Fruit fly (Drosophila melanogaster) whole organism, embryonic: ENCODE data around the gene CG13931.

Experiments
- Bteb2 ChIP-seq: fragments of 200-800 bp; sonication (Bioruptor generic); optimal IDR thresholded peaks from 2 replicates; lab custom pipeline; 2016; ENCODE audit warnings: missing biosample characterization, missing genetic modification characterization
- CG1024 ChIP-seq: fragments of 200-800 bp; sonication (Bioruptor generic); IDR thresholded peaks from 2 replicates; pipeline ENCODE4 v1.3.6; 2022; ENCODE audit warnings: missing biosample characterization, missing genetic modification characterization
- CG10267 ChIP-seq: fragments of 200-800 bp; sonication (Bioruptor generic); optimal IDR thresholded peaks from 2 replicates; lab custom pipeline; 2018; ENCODE audit warnings: missing biosample characterization, mild to moderate bottlenecking, missing genetic modification characterization, moderate library complexity
- CG12659 ChIP-seq: fragments of 200-800 bp; sonication (Bioruptor generic); optimal IDR thresholded peaks from 3 replicates; lab custom pipeline; 2017; ENCODE audit warnings: mild to moderate bottlenecking, missing biosample characterization, missing genetic modification reagents, missing genetic modification characterization
- CG13424 ChIP-seq: fragments of 200-800 bp; sonication (Bioruptor generic); optimal IDR thresholded peaks from 2 replicates; lab custom pipeline; 2019; ENCODE audit warnings: missing biosample characterization, mild to moderate bottlenecking, missing genetic modification characterization, moderate library complexity
- CG14441 ChIP-seq: fragments of 200-800 bp; sonication (Bioruptor generic); IDR thresholded peaks from 2 replicates; pipeline ENCODE4 v1.3.6; 2022; ENCODE audit warnings: missing biosample characterization, missing genetic modification characterization
- CG17912 ChIP-seq: fragments of 200-800 bp; sonication (Bioruptor generic); optimal IDR thresholded peaks from 2 replicates; lab custom pipeline; 2018; ENCODE audit warnings: missing biosample characterization, mild to moderate bottlenecking, missing genetic modification characterization
- CG1792 ChIP-seq: fragments of 200-800 bp; sonication (Bioruptor generic); optimal IDR thresholded peaks from 2 replicates; lab custom pipeline; 2016; ENCODE audit warnings: missing biosample characterization, missing genetic modification characterization
- CG2875 ChIP-seq: fragments of 200-800 bp; sonication (Bioruptor generic); optimal IDR thresholded peaks from 2 replicates; lab custom pipeline; 2017; ENCODE audit warnings: missing biosample characterization, mild to moderate bottlenecking, missing genetic modification characterization, missing genetic modification reagents
- CG3407 ChIP-seq: fragments of 200-800 bp; sonication (Bioruptor generic); optimal IDR thresholded peaks from 2 replicates; lab custom pipeline; 2018; ENCODE audit warnings: missing biosample characterization, mild to moderate bottlenecking, missing genetic modification characterization
- CG34224 ChIP-seq: fragments of 200-800 bp; sonication (Bioruptor generic); IDR thresholded peaks from 3 replicates; pipeline ENCODE4 v1.3.6; 2022; ENCODE audit warnings: missing biosample characterization, missing genetic modification characterization; ENCODE audit not compliant: partially characterized antibody
- CG3838 ChIP-seq: fragments of 200-800 bp; sonication (Bioruptor generic); optimal IDR thresholded peaks from 3 replicates; lab custom pipeline; 2016; ENCODE audit warnings: missing biosample characterization, missing genetic modification characterization
- CG5953 ChIP-seq: fragments of 200-800 bp; sonication (Bioruptor generic); IDR thresholded peaks from 2 replicates; pipeline ENCODE4 v1.3.6; 2022; ENCODE audit warnings: missing biosample characterization, missing genetic modification characterization
- CG7271 ChIP-seq: fragments of 200-800 bp; sonication (Bioruptor generic); optimal IDR thresholded peaks from 2 replicates; lab custom pipeline; 2018; ENCODE audit warnings: missing biosample characterization, mild to moderate bottlenecking, missing genetic modification characterization, moderate library complexity
- CG7745 ChIP-seq: fragments of 200-800 bp; sonication (Bioruptor generic); optimal IDR thresholded peaks from 2 replicates; lab custom pipeline; 2018; ENCODE audit warnings: missing biosample characterization, mild to moderate bottlenecking, missing genetic modification characterization, moderate library complexity
- CG8281 ChIP-seq: fragments of 200-800 bp; sonication (Bioruptor generic); optimal IDR thresholded peaks from 2 replicates; lab custom pipeline; 2018; ENCODE audit warnings: missing biosample characterization, mild to moderate bottlenecking, missing genetic modification characterization, moderate library complexity
- CG9609 ChIP-seq: fragments of 200-800 bp; sonication (Bioruptor generic); optimal IDR thresholded peaks from 3 replicates; lab custom pipeline; 2016; ENCODE audit warnings: missing biosample characterization, missing genetic modification characterization
- CG9727 ChIP-seq: fragments of 200-800 bp; sonication (Bioruptor generic); optimal IDR thresholded peaks from 3 replicates; lab custom pipeline; 2017; ENCODE audit warnings: missing biosample characterization, mild to moderate bottlenecking, missing genetic modification characterization
- CTCF ChIP-seq: fragments of 200-800 bp; sonication (Bioruptor generic); optimal IDR thresholded peaks from 2 replicates; lab custom pipeline; 2017; ENCODE audit warnings: missing biosample characterization, mild to moderate bottlenecking, missing genetic modification characterization, moderate library complexity
- D19A ChIP-seq: fragments of 200-800 bp; optimal IDR thresholded peaks from 3 replicates; lab custom pipeline; 2019; ENCODE audit warnings: missing biosample characterization, mild to moderate bottlenecking, missing genetic modification characterization, moderate library complexity
- Ets65A ChIP-seq: fragments of 200-800 bp; sonication (Bioruptor generic); peaks from one replicate; lab custom pipeline; 2016; ENCODE audit warnings: missing biosample characterization, missing genetic modification characterization
- Gsc ChIP-seq: fragments of 200-800 bp; sonication (Bioruptor generic); IDR thresholded peaks from 2 replicates; pipeline ENCODE4 v1.3.6; 2022; ENCODE audit warnings: missing biosample characterization, missing genetic modification characterization
- HLH54F ChIP-seq: fragments of 200-800 bp; sonication (Bioruptor generic); optimal IDR thresholded peaks from 3 replicates; lab custom pipeline; 2016; ENCODE audit warnings: missing biosample characterization, missing genetic modification characterization
- HmgD ChIP-seq: fragments of 200-800 bp; sonication (Bioruptor generic); optimal IDR thresholded peaks from 3 replicates; lab custom pipeline; 2016; ENCODE audit warnings: missing biosample characterization, missing genetic modification characterization
- HmgZ ChIP-seq: fragments of 200-800 bp; sonication (Bioruptor generic); optimal IDR thresholded peaks from 2 replicates; lab custom pipeline; 2018; ENCODE audit warnings: missing biosample characterization, mild to moderate bottlenecking, missing genetic modification characterization
- Hmr ChIP-seq: fragments of 200-800 bp; sonication (Bioruptor generic); optimal IDR thresholded peaks from 3 replicates; lab custom pipeline; 2017; ENCODE audit warnings: mild to moderate bottlenecking, missing biosample characterization, missing genetic modification reagents, missing genetic modification characterization
- MBD-R2 ChIP-seq: fragments of 200-800 bp; sonication (Bioruptor generic); IDR thresholded peaks from 2 replicates; pipeline ENCODE4 v1.3.6; 2022; ENCODE audit warnings: missing biosample characterization, missing genetic modification characterization
- NK7.1 ChIP-seq: fragments of 200-800 bp; sonication (Bioruptor generic); optimal IDR thresholded peaks from 3 replicates; lab custom pipeline; 2016; ENCODE audit warnings: missing biosample characterization, missing genetic modification characterization
- Rfx ChIP-seq: fragments of 200-800 bp; sonication (Bioruptor generic); IDR thresholded peaks from 2 replicates; pipeline ENCODE4 v1.3.6; 2022; ENCODE audit warnings: missing biosample characterization, missing genetic modification characterization
- ato ChIP-seq: fragments of 200-800 bp; sonication (Bioruptor generic); IDR thresholded peaks from 2 replicates; pipeline ENCODE4 v1.3.6; 2022; ENCODE audit warnings: missing biosample characterization, missing genetic modification characterization; ENCODE audit not compliant: partially characterized antibody
- bbx ChIP-seq: fragments of 200-800 bp; sonication (Bioruptor generic); IDR thresholded peaks from 2 replicates; pipeline ENCODE4 v1.3.6; 2022; ENCODE audit warnings: missing biosample characterization, missing genetic modification characterization; ENCODE audit not compliant: partially characterized antibody
- chn ChIP-seq: fragments of 200-800 bp; sonication (Bioruptor generic); optimal IDR thresholded peaks from 2 replicates; lab custom pipeline; 2016; ENCODE audit warnings: missing biosample characterization, missing genetic modification characterization
- danr ChIP-seq: fragments of 200-800 bp; sonication (Bioruptor generic); IDR thresholded peaks from 2 replicates; pipeline ENCODE4 v1.3.6; 2022; ENCODE audit warnings: missing biosample characterization, missing genetic modification characterization
- dmrt11E ChIP-seq: fragments of 200-800 bp; sonication (Bioruptor generic); optimal IDR thresholded peaks from 3 replicates; lab custom pipeline; 2018; ENCODE audit warnings: missing biosample characterization, mild to moderate bottlenecking, missing genetic modification characterization, moderate library complexity
- gcm2 ChIP-seq: fragments of 200-800 bp; sonication (Bioruptor generic); optimal IDR thresholded peaks from 2 replicates; lab custom pipeline; 2016; ENCODE audit warnings: missing biosample characterization, missing genetic modification characterization
- grau ChIP-seq: fragments of 200-800 bp; optimal IDR thresholded peaks from 3 replicates; lab custom pipeline; 2019; ENCODE audit warnings: missing biosample characterization, mild to moderate bottlenecking, missing genetic modification characterization, moderate library complexity
- maf-S ChIP-seq: fragments of 200-800 bp; sonication (Bioruptor generic); optimal IDR thresholded peaks from 2 replicates; lab custom pipeline; 2016; ENCODE audit warnings: missing biosample characterization, missing genetic modification characterization
- pan ChIP-seq, 4 experiments: fragments of >200 bp in 3 of 4; fragments of 200-800 bp in 1 of 4; sonication (Bioruptor generic) in 1 of 4; optimal IDR thresholded peaks in 3 of 4; IDR thresholded peaks in 1 of 4; 2 replicates each; pipeline versions ENCODE4 v1.3.6 to Lab custom; 2017 to 2022; ENCODE audit warnings: missing biosample characterization in 2 of 4, missing genetic modification characterization in 2 of 4, mixed read lengths in 1 of 4
- ranshi ChIP-seq: fragments of 200-800 bp; sonication (Bioruptor generic); IDR thresholded peaks from 2 replicates; pipeline ENCODE4 v1.3.6; 2022; ENCODE audit warnings: missing biosample characterization, missing genetic modification characterization
- sc ChIP-seq, 3 experiments: fragments of >200 bp in 2 of 3; fragments of 200-800 bp in 1 of 3; sonication (Bioruptor generic) in 1 of 3; optimal IDR thresholded peaks; 2 replicates in 2 of 3; 3 replicates in 1 of 3; lab custom pipeline; 2017; ENCODE audit warnings: mild to moderate bottlenecking in 1 of 3, missing biosample characterization in 1 of 3, missing genetic modification characterization in 1 of 3, missing genetic modification reagents in 1 of 3
- shn ChIP-seq: fragments of 200-800 bp; sonication (Bioruptor generic); optimal IDR thresholded peaks from 3 replicates; lab custom pipeline; 2016; ENCODE audit warnings: missing biosample characterization, missing genetic modification characterization
- slp2 ChIP-seq: fragments of 200-800 bp; sonication (Bioruptor generic); optimal IDR thresholded peaks from 2 replicates; lab custom pipeline; 2016; ENCODE audit warnings: missing biosample characterization, missing genetic modification characterization
- ttk ChIP-seq: fragments of 200-800 bp; sonication (Bioruptor generic); IDR thresholded peaks from 2 replicates; pipeline ENCODE4 v2.1.2; 2022; ENCODE audit warnings: missing biosample characterization, missing genetic modification characterization
- tx ChIP-seq: fragments of 200-800 bp; sonication (Bioruptor generic); optimal IDR thresholded peaks from 2 replicates; lab custom pipeline; 2016; ENCODE audit warnings: missing biosample characterization, missing genetic modification characterization
- unc-4 ChIP-seq: fragments of 200-800 bp; sonication (Bioruptor generic); IDR thresholded peaks from 2 replicates; pipeline ENCODE4 v1.3.6; 2022; ENCODE audit warnings: missing biosample characterization, missing genetic modification characterization; ENCODE audit not compliant: partially characterized antibody
- vfl ChIP-seq: fragments of 200-800 bp; sonication (Bioruptor generic); optimal IDR thresholded peaks from 2 replicates; lab custom pipeline; 2016; ENCODE audit warnings: missing biosample characterization, missing genetic modification characterization
- vnd ChIP-seq: fragments of 200-800 bp; sonication (Bioruptor generic); IDR thresholded peaks from 3 replicates; pipeline ENCODE4 v1.3.6; 2022; ENCODE audit warnings: missing biosample characterization, missing genetic modification characterization; ENCODE audit not compliant: partially characterized antibody
- vvl ChIP-seq: fragments of 200-800 bp; sonication (Bioruptor generic); IDR thresholded peaks from 2 replicates; pipeline ENCODE4 v1.3.6; 2022; ENCODE audit warnings: missing biosample characterization, missing genetic modification characterization

The CG13931 gene

DNA sequence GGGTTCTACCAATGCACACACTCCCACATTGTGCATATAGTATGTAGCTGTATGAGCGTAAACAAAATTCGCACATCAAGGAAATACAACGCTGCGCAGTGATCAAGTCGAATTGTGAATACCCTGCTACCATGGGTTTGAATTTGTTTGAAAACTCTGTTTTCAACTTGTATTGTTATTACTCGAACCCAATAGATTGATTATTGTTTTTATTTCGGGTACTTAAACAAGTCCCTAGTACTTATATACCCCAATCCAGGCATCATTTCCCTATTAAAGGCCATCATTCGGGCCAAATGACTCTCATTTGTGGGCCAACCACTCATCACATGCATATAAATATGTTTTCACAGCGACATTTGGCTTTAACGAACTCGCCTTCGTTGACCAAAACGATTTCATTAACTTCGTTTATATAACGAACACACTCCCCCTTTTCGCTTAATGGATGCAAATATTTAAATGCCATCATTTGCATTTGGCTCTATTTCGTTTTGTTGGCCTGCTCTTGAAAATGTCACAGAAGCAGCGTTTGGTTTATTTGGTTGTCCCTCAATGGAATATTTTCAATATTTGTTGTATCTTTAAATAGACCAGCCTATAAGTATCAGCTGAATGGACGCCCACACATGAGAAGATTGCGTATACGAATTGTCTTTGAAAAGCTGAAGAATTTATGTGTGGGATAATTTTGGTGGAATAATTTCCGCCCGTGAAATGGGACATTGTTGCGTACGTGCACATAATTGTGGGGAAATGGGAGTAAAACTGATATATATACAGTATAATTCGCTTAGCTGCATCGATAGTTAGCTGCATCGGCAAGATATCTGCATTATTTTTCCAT lies 38.1 kb upstream of the CG13931 start (continued):
- TF ChIP-seq MBD-R2 (GFP tag; lab: Robert Waterston, UW), result no peak; the same call in 1 of the 2 replicates
- no peak for TF ChIP-seq D19A
- no peak for TF ChIP-seq CG7745 (tag; lab: Kevin White, UChicago)
- no peak for TF ChIP-seq dmrt11E
- no peak for TF ChIP-seq CG3407
- TF ChIP-seq Gsc (GFP tag; lab: Robert Waterston, UW), result 0 out of 2 replicates have a peak, but pooled peaks have one; percentile 30
- TF ChIP-seq CG7271 (tag; lab: Kevin White, UChicago), result no peak
- no peak for TF ChIP-seq bbx
- TF ChIP-seq CG9727, result peak; percentile 24
- peak; percentile 94 for TF ChIP-seq Ets65A (GFP tag; lab: Kevin White, UChicago)
- TF ChIP-seq pan (optimal IDR thresholded peaks at IDR 0.05; lab: Kevin White, UChicago), result no peak
- peak in 1 of 2 experiments; percentile 86 for TF ChIP-seq pan (GFP tag; optimal IDR thresholded peaks at IDR 0.05 in 1 of 2, IDR thresholded peaks at IDR 0.05 in 1 of 2)
- no peak for TF ChIP-seq CG1024 (GFP tag; lab: Robert Waterston, UW)
- peak; percentile 11 for TF ChIP-seq vfl (GFP tag; lab: Kevin White, UChicago)
- no peak for TF ChIP-seq CG2875 (GFP tag; lab: Kevin White, UChicago)
- TF ChIP-seq ranshi (GFP tag; lab: Robert Waterston, UW), result 0 out of 2 replicates have a peak, but pooled peaks have one; percentile 11
- TF ChIP-seq CG10267 (tag; lab: Kevin White, UChicago), result peak; percentile 19
- peak; percentile 21 for TF ChIP-seq NK7.1 (GFP tag; lab: Kevin White, UChicago)
- TF ChIP-seq HmgZ (tag; lab: Kevin White, UChicago), result peak; percentile 45
- TF ChIP-seq ttk, result peak; percentile 72
- TF ChIP-seq vvl (GFP tag; lab: Robert Waterston, UW), result peak; percentile 89
- TF ChIP-seq vnd, result no peak
- TF ChIP-seq CG3838 (GFP tag; lab: Kevin White, UChicago), result no peak
- peak; percentile 48 for TF ChIP-seq maf-S (GFP tag; lab: Kevin White, UChicago)
- TF ChIP-seq slp2 (GFP tag; lab: Kevin White, UChicago), result peak; percentile 36
- peak; percentile 76 for TF ChIP-seq CG13424 (tag; lab: Kevin White, UChicago)
- no peak for TF ChIP-seq unc-4 (GFP tag; lab: Robert Waterston, UW)
- TF ChIP-seq CG1792 (GFP tag; lab: Kevin White, UChicago), result no peak
- peak; percentile 69 for TF ChIP-seq CG12659 (GFP tag; lab: Kevin White, UChicago)
- TF ChIP-seq CG14441 (GFP tag; lab: Robert Waterston, UW), result peak; percentile 90
- TF ChIP-seq grau, result peak; percentile 72
- TF ChIP-seq CG34224, result no peak
- TF ChIP-seq CG17912 (GFP tag; lab: Kevin White, UChicago), result no peak
- TF ChIP-seq sc (optimal IDR thresholded peaks at IDR 0.05; lab: Kevin White, UChicago), result no peak
- TF ChIP-seq sc (GFP tag; optimal IDR thresholded peaks at IDR 0.05; lab: Kevin White, UChicago), result no peak
- TF ChIP-seq CG9609 (GFP tag; lab: Kevin White, UChicago), result peak; percentile 66
- no peak for TF ChIP-seq CG8281
- 0 out of 2 replicates have a peak, but pooled peaks have one; percentile 29 for TF ChIP-seq danr (GFP tag; lab: Robert Waterston, UW)
- peak; percentile 55 for TF ChIP-seq chn (GFP tag; lab: Kevin White, UChicago)
- no peak for TF ChIP-seq CG5953 (GFP tag; lab: Robert Waterston, UW)
- no peak for TF ChIP-seq ato (GFP tag; lab: Robert Waterston, UW)
- peak; percentile 51 for TF ChIP-seq tx (GFP tag; lab: Kevin White, UChicago)
- no peak for TF ChIP-seq CTCF (GFP tag; lab: Kevin White, UChicago)
- TF ChIP-seq Rfx (GFP tag; lab: Robert Waterston, UW), result peak; percentile 87
- peak; percentile 51 for TF ChIP-seq shn (GFP tag; lab: Kevin White, UChicago)
- peak; percentile 29 for TF ChIP-seq Hmr (GFP tag; lab: Kevin White, UChicago)
- TF ChIP-seq HmgD (GFP tag; lab: Kevin White, UChicago), result no peak
- TF ChIP-seq gcm2, result peak; percentile 39
- TF ChIP-seq HLH54F, result peak; percentile 66
- TF ChIP-seq Bteb2 (GFP tag; lab: Kevin White, UChicago), result peak; percentile 65
